Worm (Caenorhabditis elegans) whole organism, L4/young adult: ENCODE results near the gene Y39G8B.2.
"Not testable (repeated sequence)": the region's sequence is repeated elsewhere in the genome, so short reads cannot be mapped to it uniquely, and the experiment has no call there.

ENCODE experiments used
- W03F9.2 ChIP-seq: fragments of 150-350 bp; optimal IDR thresholded peaks from 2 replicates; lab custom pipeline; 2014; ENCODE audit warnings: missing biosample characterization, missing genetic modification characterization
- dao-5 ChIP-seq: sonication (generic microtip); optimal IDR thresholded peaks from 2 replicates; lab custom pipeline; 2016; ENCODE audit warnings: missing genotype, missing genetic modification characterization, moderate library complexity, missing compliant biosample characterization
- him-1 ChIP-seq: sonication (generic microtip); optimal IDR thresholded peaks from 2 replicates; lab custom pipeline; 2016; ENCODE audit warnings: missing genotype, missing genetic modification reagents, missing genetic modification characterization, missing compliant biosample characterization

The Y39G8B.2 gene

ce11 chrII:14000044-14000443 lies 24.0 kb upstream of the Y39G8B.2 start, which contains the start of gene F01D5.3:
Gene F01D5.3 (minus strand): TSS chrII:14000144.
- not testable (repeated sequence) for TF ChIP-seq dao-5, him-1, W03F9.2 (tag; lab: Kevin White, UChicago)

ce11 chrII:13998964-13999363 lies 22.9 kb upstream of the Y39G8B.2 start, which contains the start of gene F01D5.2:
Gene F01D5.2 (minus strand): TSS chrII:13999064.
- TF ChIP-seq him-1 (tag; lab: Kevin White, UChicago) (no peak), dao-5 (tag; lab: Kevin White, UChicago) (no peak), W03F9.2 (tag; lab: Kevin White, UChicago) (no peak)

ce11 chrII:13997989-13998388 lies 22.0 kb upstream of the Y39G8B.2 start:
- TF ChIP-seq dao-5 (tag; lab: Kevin White, UChicago) (no peak), him-1 (tag; lab: Kevin White, UChicago) (no peak), W03F9.2 (tag; lab: Kevin White, UChicago) (no peak)

ce11 chrII:13997477-13997876 lies 21.5 kb upstream of the Y39G8B.2 start, which contains the start of gene F01D5.1:
Gene F01D5.1 (minus strand): TSS chrII:13997581.
- no peak for TF ChIP-seq W03F9.2 (tag; lab: Kevin White, UChicago)
- TF ChIP-seq him-1 (tag; lab: Kevin White, UChicago) = no peak
- TF ChIP-seq dao-5 (tag; lab: Kevin White, UChicago) = no peak

- TF ChIP-seq him-1 (tag; lab: Kevin White, UChicago) (no peak), W03F9.2 (tag; lab: Kevin White, UChicago) (no peak), dao-5 (tag; lab: Kevin White, UChicago) (no peak)
These were observed 18.9 kb upstream of the Y39G8B.2 start, which contains the start of gene Y39G8B.7 for ce11 chrII:13994934-13995333. Gene Y39G8B.7 (minus strand): TSS chrII:13995034.

ce11 chrII:13991741-13992140 lies 15.7 kb upstream of the Y39G8B.2 start, which contains the start of gene Y39G8B.5:
Gene Y39G8B.5 (minus strand): TSS chrII:13991841.
- TF ChIP-seq W03F9.2 (tag; lab: Kevin White, UChicago) (no peak), dao-5 (tag; lab: Kevin White, UChicago) (no peak), him-1 (tag; lab: Kevin White, UChicago) (no peak)

- TF ChIP-seq W03F9.2 (tag; lab: Kevin White, UChicago) = no peak
- TF ChIP-seq him-1 (tag; lab: Kevin White, UChicago) = no peak
- no peak for TF ChIP-seq dao-5 (tag; lab: Kevin White, UChicago)
These were observed 8.5 kb upstream of the Y39G8B.2 start, which contains the start of gene sre-47 for ce11 chrII:13984551-13984950. Gene sre-47 (minus strand): TSS chrII:13984651.

- no peak for TF ChIP-seq W03F9.2 (tag; lab: Kevin White, UChicago)
- TF ChIP-seq him-1 (tag; lab: Kevin White, UChicago) = no peak
- no peak for TF ChIP-seq dao-5 (tag; lab: Kevin White, UChicago)
These were observed 6.9 kb upstream of the Y39G8B.2 start, which contains the start of the genes Y39G8B.13 and Y39G8B.10 for ce11 chrII:13982923-13983322. Gene Y39G8B.13 (minus strand): TSS chrII:13983047. Gene Y39G8B.10 (minus strand): TSS chrII:13983115.

ce11 chrII:13982247-13982646 lies 6.2 kb upstream of the Y39G8B.2 start:
- TF ChIP-seq him-1 (tag; lab: Kevin White, UChicago) (no peak), W03F9.2 (tag; lab: Kevin White, UChicago) (no peak), dao-5 (tag; lab: Kevin White, UChicago) (no peak)

- TF ChIP-seq him-1 (tag; lab: Kevin White, UChicago) (no peak), W03F9.2 (tag; lab: Kevin White, UChicago) (no peak), dao-5 (tag; lab: Kevin White, UChicago) (no peak)
These were observed 5.8 kb upstream of the Y39G8B.2 start for ce11 chrII:13981819-13982218.

- TF ChIP-seq dao-5 (tag; lab: Kevin White, UChicago) = no peak
- TF ChIP-seq W03F9.2 (tag; lab: Kevin White, UChicago) = no peak
- TF ChIP-seq him-1 (tag; lab: Kevin White, UChicago) = no peak
These were observed 5.1 kb upstream of the Y39G8B.2 start, which contains the start of gene Y39G8B.9 for ce11 chrII:13981097-13981496. Gene Y39G8B.9 (plus strand): TSS chrII:13981365.

- no peak for TF ChIP-seq him-1 (tag; lab: Kevin White, UChicago)
- TF ChIP-seq dao-5 (tag; lab: Kevin White, UChicago) = no peak
- no peak for TF ChIP-seq W03F9.2 (tag; lab: Kevin White, UChicago)
These were observed 4.0 kb upstream of the Y39G8B.2 start, which contains the start of gene sre-48 for ce11 chrII:13979833-13980513. Gene sre-48 (minus strand): TSS chrII:13979883.

ce11 chrII:13977701-13978100 lies 1.7 kb upstream of the Y39G8B.2 start:
- TF ChIP-seq dao-5 (tag; lab: Kevin White, UChicago) (no peak), W03F9.2 (tag; lab: Kevin White, UChicago) (no peak), him-1 (tag; lab: Kevin White, UChicago) (no peak)
